Fruit fly (Drosophila melanogaster) whole organism, adult: ENCODE data around the gene CG11322.

Experiments
- CG11617 ChIP-seq: fragments of 200-800 bp; sonication (Bioruptor generic); optimal IDR thresholded peaks from 2 replicates; lab custom pipeline; 2017; ENCODE audit warnings: mild to moderate bottlenecking, missing biosample characterization, missing genetic modification reagents, missing genetic modification characterization
- CG12768 ChIP-seq: fragments of 200-800 bp; sonication (Bioruptor generic); optimal IDR thresholded peaks from 2 replicates; lab custom pipeline; 2017; ENCODE audit warnings: missing biosample characterization, missing genetic modification characterization, mild to moderate bottlenecking, moderate library complexity, missing genetic modification reagents
- CG14711 ChIP-seq: fragments of 200-800 bp; sonication (Bioruptor generic); optimal IDR thresholded peaks from 2 replicates; lab custom pipeline; 2018; ENCODE audit warnings: missing biosample characterization, mild to moderate bottlenecking, missing genetic modification characterization, moderate library complexity
- CG1620 ChIP-seq: fragments of 200-800 bp; sonication (Bioruptor generic); optimal IDR thresholded peaks from 2 replicates; lab custom pipeline; 2016; ENCODE audit warnings: missing biosample characterization, missing genetic modification characterization
- CG33017 ChIP-seq: fragments of 200-800 bp; sonication (Bioruptor generic); optimal IDR thresholded peaks from 2 replicates; lab custom pipeline; 2018; ENCODE audit warnings: missing biosample characterization, mild to moderate bottlenecking, missing genetic modification characterization, moderate library complexity
- CG5204 ChIP-seq: fragments of 200-800 bp; sonication (Bioruptor generic); optimal IDR thresholded peaks from 2 replicates; lab custom pipeline; 2016; ENCODE audit warnings: missing biosample characterization, missing genetic modification characterization
- CG7045 ChIP-seq: fragments of 200-800 bp; sonication (Bioruptor generic); optimal IDR thresholded peaks from 2 replicates; lab custom pipeline; 2017; ENCODE audit warnings: missing biosample characterization, mild to moderate bottlenecking, missing genetic modification characterization
- CG7101 ChIP-seq: fragments of 200-800 bp; sonication (Bioruptor generic); optimal IDR thresholded peaks from 2 replicates; lab custom pipeline; 2018; ENCODE audit warnings: missing biosample characterization, mild to moderate bottlenecking, missing genetic modification characterization, moderate library complexity
- Clk ChIP-seq: fragments of 200-800 bp; sonication (Bioruptor generic); optimal IDR thresholded peaks from 2 replicates; lab custom pipeline; 2017; ENCODE audit warnings: missing biosample characterization, missing genetic modification characterization
- Crg-1 ChIP-seq: fragments of 200-800 bp; sonication (Bioruptor generic); optimal IDR thresholded peaks from 2 replicates; lab custom pipeline; 2016; ENCODE audit warnings: missing biosample characterization, missing genetic modification characterization
- Hr96 ChIP-seq: fragments of 200-800 bp; sonication (Bioruptor generic); optimal IDR thresholded peaks from 2 replicates; lab custom pipeline; 2016; ENCODE audit warnings: missing biosample characterization, missing genetic modification characterization
- Mnt ChIP-seq: fragments of 200-800 bp; sonication (Bioruptor generic); optimal IDR thresholded peaks from 2 replicates; lab custom pipeline; 2016; ENCODE audit warnings: missing biosample characterization, mild to moderate bottlenecking, missing genetic modification characterization
- bab1 ChIP-seq: fragments of 200-800 bp; sonication (Bioruptor generic); optimal IDR thresholded peaks from 3 replicates; lab custom pipeline; 2019; ENCODE audit warnings: missing biosample characterization, mild to moderate bottlenecking, missing genetic modification characterization, moderate library complexity
- cic ChIP-seq: fragments of 200-800 bp; sonication (Bioruptor generic); optimal IDR thresholded peaks from 2 replicates; lab custom pipeline; 2017; ENCODE audit warnings: missing biosample characterization, mild to moderate bottlenecking, missing genetic modification characterization, moderate library complexity
- cnc ChIP-seq, 2 experiments: fragments of >200 bp; optimal IDR thresholded peaks; 2 replicates each; lab custom pipeline; 2017
- kay ChIP-seq: fragments of 200-800 bp; sonication (Bioruptor generic); peaks from one replicate; lab custom pipeline; 2016; ENCODE audit warnings: missing biosample characterization, missing genetic modification characterization, borderline replicate concordance
- ovo ChIP-seq: fragments of 200-800 bp; sonication (Bioruptor generic); optimal IDR thresholded peaks from 2 replicates; lab custom pipeline; 2016; ENCODE audit warnings: missing biosample characterization, missing genetic modification characterization
- pad ChIP-seq: fragments of 200-800 bp; sonication (Bioruptor generic); optimal IDR thresholded peaks from 3 replicates; lab custom pipeline; 2017; ENCODE audit warnings: missing biosample characterization, missing genetic modification characterization, mild to moderate bottlenecking, moderate library complexity, missing genetic modification reagents
- tj ChIP-seq: fragments of 200-800 bp; sonication (Bioruptor generic); optimal IDR thresholded peaks from 3 replicates; lab custom pipeline; 2017; ENCODE audit warnings: missing biosample characterization, mild to moderate bottlenecking, missing genetic modification characterization, moderate library complexity
- toe ChIP-seq: fragments of 200-800 bp; sonication (Bioruptor generic); optimal IDR thresholded peaks from 2 replicates; lab custom pipeline; 2016; ENCODE audit warnings: missing biosample characterization, missing genetic modification characterization

CG11322 gene

DNA sequence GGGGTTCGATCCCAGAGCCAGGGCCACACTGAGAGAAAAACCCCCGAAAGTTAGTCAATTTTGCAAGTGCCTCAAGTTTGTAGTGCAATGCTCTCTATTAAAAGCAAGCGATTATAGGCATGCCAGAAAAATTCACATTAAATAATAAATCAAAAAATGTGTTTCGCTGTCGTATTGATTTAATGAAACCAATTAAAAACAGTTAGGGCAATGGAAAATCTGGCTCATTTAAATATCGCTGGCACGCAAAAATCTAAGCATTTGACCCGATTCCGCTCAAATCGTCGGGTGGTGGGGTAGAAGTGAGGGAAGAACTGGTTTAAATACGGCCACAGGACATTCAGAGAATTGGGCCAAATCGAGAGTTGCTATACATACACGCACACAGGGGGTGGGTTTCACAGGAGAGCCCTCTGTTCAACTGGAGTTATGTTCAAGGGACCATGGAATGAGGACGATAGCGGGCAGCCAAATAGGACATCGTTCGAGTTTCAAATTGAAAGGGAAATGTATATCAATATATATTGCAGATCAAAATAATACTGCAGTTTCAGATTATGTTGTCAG lies 35.6 kb upstream of the CG11322 start:
- TF ChIP-seq bab1 (GFP tag; lab: Kevin White, UChicago) (no peak), pad (GFP tag; lab: Kevin White, UChicago) (no peak), cnc (optimal IDR thresholded peaks at IDR 0.05; lab: Kevin White, UChicago) (no peak), CG7101 (no peak), kay (peak; percentile 46), Clk (GFP tag; lab: Kevin White, UChicago) (no peak)

DNA sequence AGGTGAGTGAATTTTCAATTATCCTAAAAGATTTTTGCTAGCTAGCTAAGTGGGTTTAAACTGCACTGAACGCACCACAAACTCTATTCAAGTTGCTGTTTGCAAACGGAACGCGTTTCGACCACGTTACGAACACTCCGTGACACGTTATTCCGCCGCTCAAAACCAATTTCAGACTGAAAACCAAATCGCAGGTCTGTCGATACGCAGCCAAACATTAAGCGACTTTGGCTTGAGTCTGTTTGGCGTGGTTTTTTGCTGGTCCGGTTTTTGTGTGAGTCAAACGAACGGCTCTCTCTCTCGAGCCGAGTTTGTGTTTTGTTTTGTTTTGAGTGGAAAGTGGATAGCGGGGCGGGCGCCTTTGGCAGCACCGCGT lies 35.0 kb upstream of the CG11322 start:
- no peak for TF ChIP-seq pad (GFP tag; lab: Kevin White, UChicago)
- TF ChIP-seq bab1 (GFP tag; lab: Kevin White, UChicago), result peak; percentile 30

DNA sequence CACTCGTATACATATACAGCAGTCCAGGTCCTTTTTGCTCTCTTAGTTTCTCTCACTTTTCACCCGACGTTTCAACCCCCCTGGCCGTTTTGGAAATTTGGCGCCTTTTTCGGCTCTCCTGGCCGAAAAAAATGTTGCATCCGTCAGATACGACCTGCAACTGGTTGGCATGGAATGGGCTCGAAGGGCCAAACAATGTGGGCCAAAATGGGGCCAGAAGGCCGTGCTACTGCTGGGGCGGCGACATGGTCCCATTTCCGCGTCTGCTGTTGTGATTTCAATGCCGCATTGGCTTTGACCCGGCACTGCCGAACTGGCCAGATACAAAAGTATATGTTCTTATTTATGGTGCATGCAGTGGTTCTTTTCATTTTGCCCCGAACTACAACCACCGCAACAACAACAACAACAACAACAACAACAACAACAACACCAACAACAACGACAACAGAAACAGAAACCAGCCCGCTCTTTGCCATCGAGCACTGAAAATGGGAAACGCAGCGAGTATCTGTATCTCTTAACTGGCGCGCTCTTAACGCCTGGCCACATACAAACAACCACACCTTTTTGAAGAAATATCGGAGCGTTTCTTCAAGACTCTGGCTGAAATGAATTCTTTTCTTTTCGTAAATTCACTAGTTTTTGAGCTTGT lies 34.5 kb upstream of the CG11322 start:
- TF ChIP-seq CG12768, result no peak
- no peak for TF ChIP-seq cnc (optimal IDR thresholded peaks at IDR 0.05; lab: Kevin White, UChicago)
- TF ChIP-seq Hr96 (GFP tag; lab: Kevin White, UChicago), result no peak
- TF ChIP-seq toe (GFP tag; lab: Kevin White, UChicago), result no peak
- no peak for TF ChIP-seq CG14711

DNA sequence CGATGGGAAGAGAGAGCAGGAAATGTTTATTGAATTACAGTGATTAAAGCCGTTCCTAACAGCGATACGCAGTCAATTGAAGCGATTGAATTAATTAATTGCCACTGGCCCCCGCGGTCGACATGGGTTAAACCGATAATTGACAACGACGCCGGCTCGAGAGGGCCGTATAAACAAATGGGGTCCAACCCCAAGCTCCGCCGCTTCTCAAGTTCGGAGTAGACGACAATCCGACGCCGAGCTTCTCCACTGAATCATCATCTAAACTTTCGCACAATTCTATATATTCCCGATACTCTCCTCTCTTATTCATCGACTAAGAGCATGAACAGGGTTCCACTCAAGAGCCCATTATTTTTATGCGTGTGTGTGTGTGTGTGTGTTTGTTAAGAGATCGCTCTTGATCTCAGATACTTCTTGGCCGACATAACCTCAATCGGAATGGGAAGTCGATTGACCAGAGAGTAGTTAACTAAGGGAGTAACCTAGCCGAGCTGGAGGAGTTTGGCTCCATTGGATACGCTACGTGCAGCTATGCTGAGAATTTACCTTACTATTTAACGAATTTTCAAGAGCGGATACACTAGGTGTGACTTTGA lies 32.5 kb upstream of the CG11322 start:
- peak; percentile 11 for TF ChIP-seq CG12768
- TF ChIP-seq kay, result peak; percentile 79
- peak; percentile 6 for TF ChIP-seq cic (GFP tag; lab: Kevin White, UChicago)
- no peak for TF ChIP-seq CG1620

DNA sequence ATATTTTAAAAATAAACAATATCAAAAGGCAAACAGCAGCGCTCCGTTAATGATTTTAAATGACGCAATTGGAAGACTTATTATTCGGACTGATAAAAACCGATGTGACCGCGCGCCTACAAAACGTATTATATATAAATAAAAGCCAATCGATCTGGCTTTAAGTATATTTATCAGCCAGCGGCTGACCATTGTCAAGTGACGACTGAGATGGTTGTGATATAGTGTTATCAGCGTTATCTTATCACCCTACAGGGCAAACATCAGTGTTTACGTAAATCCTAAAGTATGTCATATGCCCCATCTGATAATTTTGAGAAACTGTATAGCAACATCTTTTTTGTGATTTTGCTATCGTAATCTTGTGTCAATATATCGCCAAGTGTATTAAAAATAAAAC lies 29.9 kb upstream of the CG11322 start:
- no peak for TF ChIP-seq CG11617 (GFP tag; lab: Kevin White, UChicago)
- TF ChIP-seq CG14711, result no peak
- TF ChIP-seq tj, result no peak
- peak; percentile 48 for TF ChIP-seq CG12768
- peak; percentile 94 for TF ChIP-seq kay
- no peak for TF ChIP-seq bab1 (GFP tag; lab: Kevin White, UChicago)
- TF ChIP-seq Crg-1, result no peak
- peak; percentile 31 for TF ChIP-seq CG33017 (tag; lab: Kevin White, UChicago)
- no peak for TF ChIP-seq ovo
- TF ChIP-seq CG7045, result peak; percentile 5
- TF ChIP-seq pad (GFP tag; lab: Kevin White, UChicago), result no peak
- TF ChIP-seq CG1620, result no peak
- peak; percentile 80 for TF ChIP-seq cic (GFP tag; lab: Kevin White, UChicago)
- no peak for TF ChIP-seq toe (GFP tag; lab: Kevin White, UChicago)
- peak; percentile 23 for TF ChIP-seq CG5204 (GFP tag; lab: Kevin White, UChicago)
- no peak for TF ChIP-seq CG7101
- TF ChIP-seq Clk (GFP tag; lab: Kevin White, UChicago), result no peak
- TF ChIP-seq Hr96 (GFP tag; lab: Kevin White, UChicago), result no peak
- no peak for TF ChIP-seq Mnt
- no peak for TF ChIP-seq cnc (optimal IDR thresholded peaks at IDR 0.05; lab: Kevin White, UChicago)

DNA sequence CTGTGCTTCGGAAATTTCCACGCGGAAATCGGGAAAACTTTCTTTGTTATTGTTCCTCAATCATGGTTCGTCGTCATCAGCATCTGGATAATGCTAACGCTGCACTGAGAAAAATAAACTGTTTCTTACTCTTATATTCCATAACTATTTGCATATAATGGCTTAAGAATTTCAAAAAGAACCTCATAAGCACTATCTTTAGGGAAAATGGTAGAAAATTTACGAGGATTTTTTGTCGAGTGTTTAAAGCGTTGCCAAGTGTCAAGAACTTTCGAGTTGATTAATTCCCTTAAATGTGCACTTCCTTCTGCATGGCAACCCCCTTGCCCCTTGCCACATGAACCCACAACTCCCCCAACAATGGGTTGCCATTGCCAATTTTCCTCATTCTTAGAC lies 28.5 kb upstream of the CG11322 start:
- TF ChIP-seq CG5204 (GFP tag; lab: Kevin White, UChicago), result no peak
- TF ChIP-seq CG12768, result no peak
- TF ChIP-seq pad (GFP tag; lab: Kevin White, UChicago), result no peak
- TF ChIP-seq Clk (GFP tag; lab: Kevin White, UChicago), result no peak
- TF ChIP-seq cnc (optimal IDR thresholded peaks at IDR 0.05; lab: Kevin White, UChicago), result no peak
- no peak for TF ChIP-seq Hr96 (GFP tag; lab: Kevin White, UChicago)
- no peak for TF ChIP-seq bab1 (GFP tag; lab: Kevin White, UChicago)
- TF ChIP-seq kay, result no peak
- no peak for TF ChIP-seq CG7045
- TF ChIP-seq CG11617 (GFP tag; lab: Kevin White, UChicago), result no peak
- no peak for TF ChIP-seq CG7101
- no peak for TF ChIP-seq CG33017 (tag; lab: Kevin White, UChicago)
- TF ChIP-seq Crg-1, result no peak
- TF ChIP-seq Mnt, result no peak
- TF ChIP-seq cic (GFP tag; lab: Kevin White, UChicago), result no peak
- TF ChIP-seq tj, result no peak
- TF ChIP-seq CG1620, result no peak

DNA sequence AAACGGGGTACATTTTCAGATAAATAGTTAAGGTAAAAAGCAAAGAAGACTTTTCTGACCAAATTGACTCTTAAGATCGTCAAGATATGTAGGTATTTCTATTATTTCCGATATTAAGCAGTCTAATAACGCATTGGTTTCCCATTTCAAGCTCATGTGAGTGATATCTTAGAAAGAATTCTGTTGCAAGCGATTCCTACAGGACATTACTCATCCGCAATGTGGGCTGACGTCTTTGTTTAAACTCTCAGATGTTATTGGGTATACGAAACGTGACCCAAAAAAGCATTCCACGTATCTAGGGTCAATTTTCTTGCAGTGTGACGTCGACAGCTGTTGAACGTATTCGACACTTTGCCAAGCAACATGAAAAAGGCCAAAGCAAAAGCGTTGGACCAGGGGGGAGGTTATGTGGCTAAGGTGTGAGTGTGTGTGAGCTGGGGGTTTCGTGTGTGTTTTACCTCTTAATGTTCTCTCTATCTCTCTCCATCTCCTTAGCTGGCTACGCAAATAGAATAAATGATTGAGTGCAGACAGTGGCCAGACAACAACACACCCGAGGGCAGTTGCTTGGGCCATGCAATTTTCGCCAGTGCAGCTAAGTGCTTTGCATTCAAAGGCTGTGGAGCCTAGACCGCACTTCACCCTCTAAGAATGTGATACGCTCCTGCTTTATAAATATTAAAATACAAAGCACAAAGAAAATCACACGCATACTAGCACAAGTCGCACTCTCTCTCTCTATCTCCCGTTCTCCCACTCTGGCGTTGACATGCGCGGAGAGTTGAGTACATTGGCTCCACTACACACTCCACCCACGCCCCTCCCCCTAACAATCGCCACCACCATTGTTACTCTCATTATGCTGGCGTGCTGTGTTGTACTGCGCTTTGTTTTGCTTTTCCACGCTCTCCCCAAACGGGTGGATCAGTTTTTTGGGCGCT lies 27.9 kb upstream of the CG11322 start:
- TF ChIP-seq Clk (GFP tag; lab: Kevin White, UChicago) (peak; percentile 82), cic (GFP tag; lab: Kevin White, UChicago) (peak; percentile 94), cnc (optimal IDR thresholded peaks at IDR 0.05; lab: Kevin White, UChicago) (no peak), CG33017 (tag; lab: Kevin White, UChicago) (peak; percentile 88), kay (peak; percentile 94), CG1620 (peak; percentile 80), CG7101 (peak; percentile 93), CG7045 (peak; percentile 83), Mnt (peak; percentile 78), CG14711 (peak; percentile 76), pad (GFP tag; lab: Kevin White, UChicago) (peak; percentile 85), bab1 (GFP tag; lab: Kevin White, UChicago) (peak; percentile 90), ovo (peak; percentile 86), Hr96 (GFP tag; lab: Kevin White, UChicago) (peak; percentile 91), CG12768 (peak; percentile 97), Crg-1 (peak; percentile 85), tj (peak; percentile 57), CG5204 (GFP tag; lab: Kevin White, UChicago) (peak; percentile 95), toe (GFP tag; lab: Kevin White, UChicago) (peak; percentile 94), CG11617 (GFP tag; lab: Kevin White, UChicago) (peak; percentile 96)
